Fruit fly (Drosophila melanogaster): ENCODE data around the gene CG6026.
A peak's percentile ranks its signal among the peaks of the same experiment; 100 is the strongest.

CG6026 gene

DNA sequence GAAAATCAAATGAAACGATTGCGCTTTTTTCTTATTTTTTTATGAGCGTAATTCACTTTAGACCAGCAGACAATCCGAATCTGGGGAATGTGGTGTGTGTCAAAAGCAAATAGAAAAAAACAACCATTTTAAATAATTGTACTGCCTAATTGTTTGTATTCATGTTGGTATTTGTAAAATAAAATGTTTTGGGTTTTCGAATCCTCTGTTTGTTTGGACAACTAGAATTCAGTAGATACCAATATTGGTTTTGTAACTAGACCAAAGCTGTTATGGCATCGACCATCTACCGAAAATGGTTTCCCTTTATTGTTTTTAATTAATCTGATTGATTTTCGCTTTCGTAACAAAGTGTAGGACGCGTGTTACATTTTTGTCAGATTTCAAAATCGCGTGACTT is 22.4 kb upstream of the CG6026 start (continued):
- peak; percentile 39 for TF ChIP-seq Meics (GFP tag; optimal IDR thresholded peaks at IDR 0.05)
- no peak for TF ChIP-seq slp2 (GFP tag; optimal IDR thresholded peaks at IDR 0.05)
- TF ChIP-seq CG2120 (GFP tag; optimal IDR thresholded peaks at IDR 0.05) = no peak
- no peak for TF ChIP-seq tup (GFP tag; optimal IDR thresholded peaks at IDR 0.05)
- peak; percentile 6 for TF ChIP-seq CG3281 (GFP tag; optimal IDR thresholded peaks at IDR 0.05)
- no peak for TF ChIP-seq ab (GFP tag; optimal IDR thresholded peaks at IDR 0.05)
- no peak for TF ChIP-seq Hr78 (GFP tag; optimal IDR thresholded peaks at IDR 0.05)
- no peak for TF ChIP-seq fd96Cb (tag; optimal IDR thresholded peaks at IDR 0.05)
- no peak for TF ChIP-seq pnt (GFP tag; optimal IDR thresholded peaks at IDR 0.05)
- no peak for TF ChIP-seq CG34422 (GFP tag; IDR thresholded peaks at IDR 0.05)
- peak; percentile 10 for TF ChIP-seq nmo (GFP tag; optimal IDR thresholded peaks at IDR 0.05)
- no peak for TF ChIP-seq h (optimal IDR thresholded peaks at IDR 0.05)
- no peak for TF ChIP-seq CG18011 (GFP tag; optimal IDR thresholded peaks at IDR 0.05)
- no peak for TF ChIP-seq z (GFP tag; IDR thresholded peaks at IDR 0.05)
- TF ChIP-seq CG15514 (GFP tag; optimal IDR thresholded peaks at IDR 0.05) = peak; percentile 9
- no peak for TF ChIP-seq Hr51 (GFP tag; optimal IDR thresholded peaks at IDR 0.05)
- no peak for TF ChIP-seq pita (GFP tag; optimal IDR thresholded peaks at IDR 0.05)
- TF ChIP-seq NK7.1 (GFP tag; optimal IDR thresholded peaks at IDR 0.05) = peak; percentile 22
- TF ChIP-seq bbx (GFP tag; IDR thresholded peaks at IDR 0.05; ENCODE audit: partially characterized antibody) = no peak
- no peak for TF ChIP-seq danr (GFP tag; IDR thresholded peaks at IDR 0.05)
- TF ChIP-seq CG14860 (GFP tag; IDR thresholded peaks at IDR 0.05; ENCODE audit: partially characterized antibody) = no peak
- TF ChIP-seq CG18764 (GFP tag; optimal IDR thresholded peaks at IDR 0.05) = peak; percentile 33
- no peak for TF ChIP-seq CG12942 (GFP tag; optimal IDR thresholded peaks at IDR 0.05)
- TF ChIP-seq CG6654 (GFP tag; optimal IDR thresholded peaks at IDR 0.05) = no peak
- TF ChIP-seq sd (tag; optimal IDR thresholded peaks at IDR 0.05) = peak; percentile 33
- peak; percentile 25 for TF ChIP-seq CG6813 (GFP tag; optimal IDR thresholded peaks at IDR 0.05)
- no peak for TF ChIP-seq CG4820 (GFP tag; optimal IDR thresholded peaks at IDR 0.05)
- TF ChIP-seq ash1 (GFP tag; optimal IDR thresholded peaks at IDR 0.05) = no peak
- TF ChIP-seq fd3F (GFP tag; optimal IDR thresholded peaks at IDR 0.05) = peak; percentile 60
- no peak for TF ChIP-seq gcm (GFP tag; optimal IDR thresholded peaks at IDR 0.05)
- no peak for TF ChIP-seq wor (GFP tag; IDR thresholded peaks at IDR 0.05)
- no peak for TF ChIP-seq CG5180 (GFP tag; optimal IDR thresholded peaks at IDR 0.05)
- TF ChIP-seq CG10209 (GFP tag; optimal IDR thresholded peaks at IDR 0.05) = peak; percentile 36
- peak; percentile 12 for TF ChIP-seq CG14710 (tag; optimal IDR thresholded peaks at IDR 0.05)
- TF ChIP-seq unpg (GFP tag; optimal IDR thresholded peaks at IDR 0.05) = peak; percentile 33
- peak; percentile 5 for TF ChIP-seq ac (GFP tag; optimal IDR thresholded peaks at IDR 0.05)
- peak; percentile 13 for TF ChIP-seq slou (GFP tag; optimal IDR thresholded peaks at IDR 0.05)
- peak; percentile 2 for TF ChIP-seq bcd (GFP tag; optimal IDR thresholded peaks at IDR 0.05)
- no peak for TF ChIP-seq CG8478 (optimal IDR thresholded peaks at IDR 0.05)
- no peak for TF ChIP-seq gce (GFP tag; IDR thresholded peaks at IDR 0.05)
- no peak for TF ChIP-seq CG11398 (GFP tag; optimal IDR thresholded peaks at IDR 0.05)
- peak; percentile 41; the same call in 1 of the 3 replicates for TF ChIP-seq CG11695 (GFP tag; IDR thresholded peaks at IDR 0.05)
- no peak for TF ChIP-seq ssp (GFP tag; IDR thresholded peaks at IDR 0.05)
- TF ChIP-seq CG7987 (GFP tag; optimal IDR thresholded peaks at IDR 0.05) = peak; percentile 2
- no peak for TF ChIP-seq CG17186 (GFP tag; optimal IDR thresholded peaks at IDR 0.05)
- TF ChIP-seq eyg (GFP tag; optimal IDR thresholded peaks at IDR 0.05) = peak; percentile 26
- peak; percentile 26; the same call in 1 of the 2 replicates for TF ChIP-seq peb (GFP tag; IDR thresholded peaks at IDR 0.05)
- TF ChIP-seq CG13287 (GFP tag; IDR thresholded peaks at IDR 0.05; ENCODE audit: partially characterized antibody) = no peak
- no peak for TF ChIP-seq gt (GFP tag; IDR thresholded peaks at IDR 0.05)
- no peak for TF ChIP-seq aop (GFP tag; IDR thresholded peaks at IDR 0.05)
- TF ChIP-seq CG12071 (GFP tag; optimal IDR thresholded peaks at IDR 0.05) = peak; percentile 8
